Fruit fly (Drosophila melanogaster) ovary, adult (tissue): Measurements from ENCODE around the gene CG5478.
"Not testable (repeated sequence)": the region's sequence is repeated elsewhere in the genome, so short reads cannot be mapped to it uniquely, and the experiment has no call there.

Experiments used
- CG17801 ChIP-seq: fragments of 200-800 bp; optimal IDR thresholded peaks from 2 replicates; lab custom pipeline; 2019; ENCODE audit warnings: missing biosample characterization, mild to moderate bottlenecking, missing genetic modification characterization, moderate library complexity; ENCODE audit not compliant: partially characterized antibody

The CG5478 gene

dm6 chr3R:15925329-15925728 is 8.2 kb downstream of the CG5478 start, which contains the start of gene CG34276:
Gene CG34276 (plus strand): TSS chr3R:15925629.
- no peak for TF ChIP-seq CG17801 (GFP tag; lab: Kevin White, UChicago)

DNA sequence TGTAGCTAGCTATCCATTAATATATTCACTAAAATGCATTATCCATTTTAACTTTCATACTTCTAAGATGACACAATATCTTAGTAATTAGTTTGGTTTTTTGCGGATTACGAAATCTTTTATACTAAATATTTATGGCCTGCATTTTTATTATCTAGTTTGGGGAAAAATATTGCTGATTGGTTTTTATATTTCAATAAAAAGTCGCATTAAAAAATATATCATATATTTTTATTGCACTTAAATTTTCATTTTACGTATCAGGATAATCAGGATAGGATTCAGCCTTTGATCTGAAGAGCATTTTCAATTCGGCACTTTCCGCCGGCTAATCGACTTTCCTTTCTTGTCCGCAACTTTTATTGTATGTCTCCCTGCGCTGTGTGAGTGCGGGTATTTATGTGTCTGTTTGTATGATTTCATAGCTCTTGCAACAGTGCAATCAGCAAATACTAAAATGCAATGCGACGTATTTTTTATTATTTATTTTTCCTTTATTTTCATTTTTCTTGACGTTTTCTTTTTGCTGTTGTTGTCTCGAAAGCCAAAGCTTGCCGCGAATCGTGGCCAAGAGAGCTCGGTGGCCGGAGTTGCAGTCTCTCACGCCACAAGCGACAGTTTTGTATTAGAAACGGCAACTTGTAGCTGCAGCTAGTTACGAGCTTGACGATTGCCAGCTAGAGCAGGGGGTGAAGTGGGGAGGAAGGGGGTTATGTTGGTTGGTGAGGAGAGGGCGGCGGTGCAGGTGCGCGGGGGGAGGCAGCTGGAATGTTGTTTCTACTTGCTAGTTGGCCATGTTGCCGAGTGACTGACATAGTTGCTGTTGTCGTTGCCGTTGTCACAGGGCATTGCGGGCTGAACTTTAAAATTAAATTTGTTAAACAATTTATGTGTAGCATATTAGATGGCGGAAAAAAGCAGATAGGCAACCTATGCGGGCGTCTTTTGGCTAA is 10.6 kb downstream of the CG5478 start:
- TF ChIP-seq CG17801 (GFP tag; lab: Kevin White, UChicago), result no peak

DNA sequence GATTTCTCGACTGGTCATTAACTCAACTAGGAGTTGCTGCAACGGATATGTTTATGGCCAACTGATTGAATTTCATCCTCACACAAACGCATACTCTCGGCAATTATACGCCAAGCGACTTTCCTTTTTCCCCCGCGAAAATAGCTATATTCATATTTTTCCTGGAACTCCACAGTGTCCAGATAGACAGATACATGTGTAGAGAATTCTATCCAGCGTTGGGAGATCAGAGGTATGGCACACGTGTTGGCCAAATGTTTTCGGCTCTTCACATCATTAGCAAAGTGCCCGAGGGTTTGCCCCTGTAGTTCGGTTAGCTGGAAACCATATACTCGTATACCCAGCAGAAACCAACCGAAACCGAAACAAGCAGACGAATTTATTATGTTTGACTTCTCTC is 11.8 kb downstream of the CG5478 start:
- no peak for TF ChIP-seq CG17801 (GFP tag; lab: Kevin White, UChicago)

DNA sequence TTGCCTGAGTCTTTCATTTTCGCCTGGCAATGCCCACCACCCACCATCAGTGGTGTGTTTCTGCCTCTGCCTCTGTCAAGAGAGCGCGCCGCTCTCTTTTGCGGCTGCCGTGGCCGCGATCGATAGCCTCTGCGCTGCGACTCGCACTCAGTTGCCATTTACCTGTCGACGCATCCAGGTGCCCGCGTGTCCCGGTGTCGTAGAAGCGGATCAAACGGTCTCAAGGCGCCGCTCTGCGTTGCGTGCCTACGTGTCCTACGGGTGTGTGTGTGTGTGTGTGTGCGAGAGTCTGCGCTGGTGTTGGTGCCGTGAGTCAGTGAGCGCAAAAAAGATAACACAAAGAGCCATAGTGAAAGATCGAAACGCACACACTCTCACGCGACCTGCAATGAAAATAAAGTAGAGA is 12.8 kb downstream of the CG5478 start, which contains the start of gene Fbxl7:
Gene Fbxl7, plus strand, starts transcription at position 148 of the 406 bp plus-strand sequence.
- no peak for TF ChIP-seq CG17801 (GFP tag; lab: Kevin White, UChicago)

- TF ChIP-seq CG17801 (GFP tag; lab: Kevin White, UChicago), result no peak
Measured at dm6 chr3R:15920229-15920533, 13.4 kb downstream of the CG5478 start.

- TF ChIP-seq CG17801 (GFP tag; lab: Kevin White, UChicago), result no peak
Measured at dm6 chr3R:15919367-15920228, 13.9 kb downstream of the CG5478 start.

- TF ChIP-seq CG17801 (GFP tag; lab: Kevin White, UChicago), result no peak
Measured at dm6 chr3R:15917907-15918306, 15.6 kb downstream of the CG5478 start, which contains the start of gene CG45105. Gene CG45105 (minus strand): TSS chr3R:15918007.

DNA sequence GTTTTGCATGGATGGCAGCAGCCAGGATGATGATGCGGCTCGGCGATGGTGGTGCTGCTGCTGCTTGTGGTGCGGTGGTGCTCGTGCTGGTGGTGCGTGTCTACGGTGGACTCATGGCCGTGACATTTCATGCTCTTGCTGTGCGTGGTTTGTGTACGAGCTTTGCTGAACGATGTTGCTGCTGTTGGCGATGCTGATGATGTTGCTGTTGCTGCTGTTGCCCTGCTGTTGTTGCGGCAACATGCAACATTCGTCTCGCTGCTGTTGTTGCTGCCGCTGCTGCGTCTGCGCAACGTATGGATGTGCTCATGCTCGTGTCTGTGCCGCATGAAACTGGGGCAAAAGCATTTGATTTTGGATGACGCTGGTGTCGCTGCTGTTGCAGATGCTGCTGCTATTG is 20.3 kb downstream of the CG5478 start:
- no peak for TF ChIP-seq CG17801 (GFP tag; lab: Kevin White, UChicago)

DNA sequence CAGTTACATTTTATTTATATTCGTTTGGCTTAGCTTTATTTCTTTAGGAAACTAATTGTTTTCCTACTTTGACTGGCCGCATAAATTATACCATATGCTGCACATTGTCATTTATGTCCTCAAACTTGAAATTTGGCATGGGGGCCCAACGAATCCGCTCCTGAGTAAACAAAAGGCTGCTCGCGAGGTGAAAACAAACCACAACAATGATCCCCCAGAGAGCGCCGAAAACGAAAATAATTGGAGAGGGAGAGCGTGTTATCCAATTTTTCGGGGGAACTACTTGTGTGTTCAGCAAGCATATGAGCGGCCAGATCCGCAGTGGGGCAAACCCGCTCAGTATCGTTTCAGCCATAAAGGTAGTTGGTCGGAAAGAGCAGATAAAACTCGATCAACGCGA is 25.4 kb downstream of the CG5478 start, which contains the start of gene EndoU:
Gene EndoU, plus strand, starts transcription at position 301 of the 400 bp plus-strand sequence.
- not testable (repeated sequence) for TF ChIP-seq CG17801 (GFP tag; lab: Kevin White, UChicago)

dm6 chr3R:15904543-15904942 is 29.0 kb downstream of the CG5478 start, which contains the start of gene glob1:
Gene glob1 (minus strand): TSS chr3R:15904643.
- not testable (repeated sequence) for TF ChIP-seq CG17801 (GFP tag; lab: Kevin White, UChicago)

- TF ChIP-seq CG17801 (GFP tag; lab: Kevin White, UChicago), result no peak
Measured at dm6 chr3R:15899650-15900049, 33.9 kb downstream of the CG5478 start.

DNA sequence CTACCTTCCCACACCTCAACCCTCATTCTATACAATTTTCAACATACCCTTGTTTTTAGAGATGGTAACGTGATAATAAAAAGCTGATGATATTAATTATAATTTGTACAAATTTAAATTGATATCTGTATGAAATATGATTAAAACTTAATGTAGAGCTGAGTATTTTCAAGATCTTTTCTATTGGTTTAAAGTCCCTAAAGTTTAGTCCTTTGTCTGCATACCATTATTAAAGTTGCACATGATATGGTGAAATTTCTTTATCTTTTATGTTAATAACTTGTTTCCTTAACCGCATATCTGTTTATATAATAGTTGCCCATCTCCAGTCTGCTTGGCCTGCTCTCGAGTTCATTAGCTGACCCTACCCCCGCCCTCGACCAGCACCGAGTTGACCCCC is 35.2 kb downstream of the CG5478 start:
- no peak for TF ChIP-seq CG17801 (GFP tag; lab: Kevin White, UChicago)

- TF ChIP-seq CG17801 (GFP tag; lab: Kevin White, UChicago), result no peak
Measured at dm6 chr3R:15895978-15896377, 37.6 kb downstream of the CG5478 start, which contains the start of gene CG14877. Gene CG14877 (minus strand): TSS chr3R:15896078.

DNA sequence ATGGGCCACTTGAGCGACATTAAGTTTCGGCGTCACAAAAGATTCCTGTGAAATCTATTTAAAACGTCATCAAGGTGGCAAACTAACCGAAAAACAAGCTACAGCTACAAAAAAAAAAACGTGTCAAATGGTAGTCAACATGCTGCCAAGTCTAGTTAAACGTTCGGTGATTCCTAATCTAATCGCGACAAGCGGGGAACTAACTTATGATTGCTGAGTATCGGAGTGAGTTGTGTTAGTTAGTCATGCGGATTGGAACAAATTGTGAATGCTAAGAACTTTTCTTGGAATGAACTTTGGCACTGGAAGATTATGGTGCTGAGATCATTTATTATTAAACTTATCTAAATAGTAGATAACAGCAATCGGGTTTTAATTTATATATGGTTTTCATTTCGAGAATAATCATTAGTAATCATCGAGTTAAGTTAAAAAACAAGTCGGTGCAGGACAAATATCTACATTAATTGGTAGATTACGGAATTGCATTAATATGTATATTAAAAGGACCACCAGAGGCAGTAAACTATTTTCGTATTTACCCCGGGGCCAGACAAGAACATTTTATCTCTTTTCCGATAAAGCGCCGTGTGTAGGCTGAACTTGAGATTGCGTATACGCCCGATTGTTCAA is 42.2 kb downstream of the CG5478 start:
- TF ChIP-seq CG17801 (GFP tag; lab: Kevin White, UChicago), result no peak
